Worm (Caenorhabditis elegans): ENCODE data around the gene Y47D7A.7.

The Y47D7A.7 gene

ce11 chrV:4371309-4371933, 48.2 kb downstream of the Y47D7A.7 start, which contains the start of the genes gmpr-1 and fipp-1 (continued):
- TF ChIP-seq nhr-42 (GFP tag; IDR thresholded peaks at IDR 0.05): no peak
- TF ChIP-seq madf-9 (GFP tag; conservative IDR thresholded peaks at IDR 0.05): no peak
- TF ChIP-seq ceh-62 (tag; optimal IDR thresholded peaks at IDR 0.05): no peak
- no peak for TF ChIP-seq ceh-20 (GFP tag; IDR thresholded peaks at IDR 0.05)
- no peak for TF ChIP-seq nhr-76 (tag; optimal IDR thresholded peaks at IDR 0.05)
- no peak for TF ChIP-seq nhr-11 (tag; optimal IDR thresholded peaks at IDR 0.05)
- TF ChIP-seq egl-43 (GFP tag; IDR thresholded peaks at IDR 0.05): no peak
- no peak for TF ChIP-seq rbr-2 (tag; optimal IDR thresholded peaks at IDR 0.05)
- no peak for TF ChIP-seq daf-8 (GFP tag; IDR thresholded peaks at IDR 0.05)
- no peak for TF ChIP-seq zip-11 (GFP tag; IDR thresholded peaks at IDR 0.05)
- TF ChIP-seq hmg-1.1 (GFP tag; IDR thresholded peaks at IDR 0.05): peak; percentile 53
- no peak for TF ChIP-seq tag-97 (GFP tag; IDR thresholded peaks at IDR 0.05)
- no peak for TF ChIP-seq mdt-29 (GFP tag; IDR thresholded peaks at IDR 0.05)
- TF ChIP-seq mep-1 (tag; optimal IDR thresholded peaks at IDR 0.05): no peak
- TF ChIP-seq nhr-10 (tag; optimal IDR thresholded peaks at IDR 0.05): no peak
- no peak for TF ChIP-seq ceh-44 (GFP tag; IDR thresholded peaks at IDR 0.05)
- no peak for TF ChIP-seq fkh-10 (GFP tag; optimal IDR thresholded peaks at IDR 0.05)
- TF ChIP-seq F49E8.2 (tag; optimal IDR thresholded peaks at IDR 0.05; ENCODE audit: borderline replicate concordance): no peak
- TF ChIP-seq lim-7 (GFP tag; IDR thresholded peaks at IDR 0.05): no peak
- no peak for TF ChIP-seq zfp-2 (tag; optimal IDR thresholded peaks at IDR 0.05)
- no peak for TF ChIP-seq daf-16 (GFP tag; optimal IDR thresholded peaks at IDR 0.05)
- no peak for TF ChIP-seq daf-16 (tag; optimal IDR thresholded peaks at IDR 0.05)
- TF ChIP-seq ZK546.5 (tag; optimal IDR thresholded peaks at IDR 0.05): no peak
- TF ChIP-seq nhr-77 (tag; optimal IDR thresholded peaks at IDR 0.05): no peak
- TF ChIP-seq ceh-82 (tag; optimal IDR thresholded peaks at IDR 0.05): no peak
- no peak for TF ChIP-seq ama-1 (optimal IDR thresholded peaks at IDR 0.05)
- no peak for TF ChIP-seq ceh-28 (tag; optimal IDR thresholded peaks at IDR 0.05)
- TF ChIP-seq F10B5.3 (tag; optimal IDR thresholded peaks at IDR 0.05): no peak
- TF ChIP-seq lin-29 (GFP tag; IDR thresholded peaks at IDR 0.05): no peak
- no peak for TF ChIP-seq aly-2 (tag; optimal IDR thresholded peaks at IDR 0.05)
- TF ChIP-seq F44E2.7 (GFP tag; IDR thresholded peaks at IDR 0.05): no peak
- peak; percentile 5 for TF ChIP-seq nhr-25 (tag; optimal IDR thresholded peaks at IDR 0.05; ENCODE audit: borderline replicate concordance, insufficient read depth)
- peak; percentile 67 for TF ChIP-seq dpl-1 (GFP tag; optimal IDR thresholded peaks at IDR 0.05)
- no peak for TF ChIP-seq fos-1 (tag; optimal IDR thresholded peaks at IDR 0.05)
- no peak for TF ChIP-seq Y75B8A.6 (GFP tag; IDR thresholded peaks at IDR 0.05)
- TF ChIP-seq cey-2 (tag; optimal IDR thresholded peaks at IDR 0.05; ENCODE audit: borderline replicate concordance, insufficient read depth): no peak
- no peak for TF ChIP-seq mxl-3 (GFP tag; optimal IDR thresholded peaks at IDR 0.05)
- TF ChIP-seq Y48G9A.11 (GFP tag; IDR thresholded peaks at IDR 0.05): peak; percentile 80
- TF ChIP-seq snpc-1.2 (GFP tag; IDR thresholded peaks at IDR 0.05): no peak
- no peak for TF ChIP-seq ztf-11 (tag; optimal IDR thresholded peaks at IDR 0.05)
- TF ChIP-seq Y105C5A.15 (GFP tag; IDR thresholded peaks at IDR 0.05): no peak
- no peak for TF ChIP-seq zip-2 (tag; optimal IDR thresholded peaks at IDR 0.05)
- no peak for TF ChIP-seq D1046.2 (GFP tag; IDR thresholded peaks at IDR 0.05)
- no peak for TF ChIP-seq madf-5 (GFP tag; IDR thresholded peaks at IDR 0.05)
- TF ChIP-seq Y5F2A.4 (GFP tag; optimal IDR thresholded peaks at IDR 0.05): no peak
- no peak for TF ChIP-seq ces-1 (GFP tag; optimal IDR thresholded peaks at IDR 0.05)
- no peak for TF ChIP-seq duxl-1 (tag; optimal IDR thresholded peaks at IDR 0.05; ENCODE audit: poor library complexity)
- no peak for TF ChIP-seq spr-3 (GFP tag; optimal IDR thresholded peaks at IDR 0.05)
- TF ChIP-seq lsy-2 (tag; optimal IDR thresholded peaks at IDR 0.05): peak in 1 of 2 experiments; percentile 73
- TF ChIP-seq nhr-237 (tag; optimal IDR thresholded peaks at IDR 0.05): no peak
- TF ChIP-seq mdl-1 (tag; optimal IDR thresholded peaks at IDR 0.05): peak in 1 of 2 experiments; percentile 8
- no peak for TF ChIP-seq daf-19 (GFP tag; conservative IDR thresholded peaks at IDR 0.05)
